Fruit fly (Drosophila melanogaster): Measurements from ENCODE around the gene Dph4.

Gene Dph4

dm6 chr3R:5668928-5669739, 45.2 kb upstream of the Dph4 start, which contains the start of the genes Xe7 and Atg17 (continued):
- TF ChIP-seq br (optimal IDR thresholded peaks at IDR 0.05) (no peak), CG8478 (optimal IDR thresholded peaks at IDR 0.05) (no peak), HmgD (GFP tag; optimal IDR thresholded peaks at IDR 0.05) (peak; percentile 81), crol (GFP tag; IDR thresholded peaks at IDR 0.05) (peak; percentile 99), CG8924 (tag; optimal IDR thresholded peaks at IDR 0.05) (peak; percentile 89), CG13123 (GFP tag; optimal IDR thresholded peaks at IDR 0.05) (peak; percentile 78), CG10274 (GFP tag; optimal IDR thresholded peaks at IDR 0.05) (peak; percentile 76), Sox100B (GFP tag; optimal IDR thresholded peaks at IDR 0.05) (peak; percentile 89), ab (GFP tag; optimal IDR thresholded peaks at IDR 0.05) (peak; percentile 71), CG8359 (GFP tag; optimal IDR thresholded peaks at IDR 0.05; ENCODE audit: borderline replicate concordance) (peak; percentile 70), CG15514 (GFP tag; optimal IDR thresholded peaks at IDR 0.05) (peak; percentile 85), CG8944 (GFP tag; optimal IDR thresholded peaks at IDR 0.05) (peak; percentile 92), CG17385 (GFP tag; optimal IDR thresholded peaks at IDR 0.05) (peak; percentile 72), CG2712 (tag; optimal IDR thresholded peaks at IDR 0.05) (peak; percentile 91), CTCF (GFP tag; optimal IDR thresholded peaks at IDR 0.05) (peak; percentile 25), cwo (GFP tag; optimal IDR thresholded peaks at IDR 0.05) (peak; percentile 68), CG1647 (GFP tag; optimal IDR thresholded peaks at IDR 0.05) (peak; percentile 89), CG33213 (GFP tag; optimal IDR thresholded peaks at IDR 0.05) (peak; percentile 68), Side (GFP tag; optimal IDR thresholded peaks at IDR 0.05) (peak; percentile 62), CG6175 (GFP tag; IDR thresholded peaks at IDR 0.05) (peak; percentile 85; the same call in 2 of the 3 replicates), sens (GFP tag) (peak; percentile 98), TFAM (GFP tag; optimal IDR thresholded peaks at IDR 0.05) (peak; percentile 16), CG6654 (GFP tag; optimal IDR thresholded peaks at IDR 0.05) (peak; percentile 72), Rx (GFP tag; IDR thresholded peaks at IDR 0.05) (peak; percentile 79), ham (GFP tag; IDR thresholded peaks at IDR 0.05) (peak; percentile 82), stwl (tag; optimal IDR thresholded peaks at IDR 0.05) (peak; percentile 71), CG7928 (GFP tag; optimal IDR thresholded peaks at IDR 0.05) (peak; percentile 74), fd102C (GFP tag; optimal IDR thresholded peaks at IDR 0.05) (peak; percentile 13), zf30C (GFP tag; optimal IDR thresholded peaks at IDR 0.05) (no peak), Ravus (GFP tag; IDR thresholded peaks at IDR 0.05) (peak; percentile 63), GATAe (GFP tag; conservative IDR thresholded peaks at IDR 0.05) (peak; percentile 90), Camta (GFP tag; optimal IDR thresholded peaks at IDR 0.05) (peak; percentile 84), eyg (GFP tag; optimal IDR thresholded peaks at IDR 0.05) (peak; percentile 57), CG9876 (GFP tag; optimal IDR thresholded peaks at IDR 0.05) (peak; percentile 87), aop (GFP tag; IDR thresholded peaks at IDR 0.05) (no peak), repo (GFP tag; optimal IDR thresholded peaks at IDR 0.05) (peak; percentile 58), Lhr (GFP tag; optimal IDR thresholded peaks at IDR 0.05) (peak; percentile 85), Ada2b (GFP tag; IDR thresholded peaks at IDR 0.05) (peak; percentile 84), sob (GFP tag; IDR thresholded peaks at IDR 0.05) (peak; percentile 92), CkIIα-i1 (GFP tag; IDR thresholded peaks at IDR 0.05) (peak; percentile 49; the same call in 1 of the 2 replicates), CG6791 (GFP tag; IDR thresholded peaks at IDR 0.05; ENCODE audit: partially characterized antibody) (0 out of 3 replicates have a peak, but pooled peaks have one; percentile 52), chinmo (GFP tag; IDR thresholded peaks at IDR 0.05; ENCODE audit: partially characterized antibody) (no peak), CG11696 (GFP tag; IDR thresholded peaks at IDR 0.05) (peak; percentile 54), CG32532 (GFP tag; IDR thresholded peaks at IDR 0.05) (peak; percentile 94), Dek (tag; optimal IDR thresholded peaks at IDR 0.05) (peak; percentile 91), lmd (GFP tag; IDR thresholded peaks at IDR 0.05) (peak; percentile 95), CG5953 (GFP tag; IDR thresholded peaks at IDR 0.05) (peak; percentile 57; the same call in 1 of the 2 replicates), Dbx (GFP tag; IDR thresholded peaks at IDR 0.05) (peak; percentile 94), sc (optimal IDR thresholded peaks at IDR 0.05) (no peak), sc (GFP tag; optimal IDR thresholded peaks at IDR 0.05) (peak; percentile 74), salm (tag; optimal IDR thresholded peaks at IDR 0.05) (peak; percentile 45)
